Worm (Caenorhabditis elegans) whole organism, L1 larva: ENCODE measurements around the gene T24D8.6.

Experiments
- C16A3.4 ChIP-seq: fragments of 150-350 bp; optimal IDR thresholded peaks from 2 replicates; lab custom pipeline; 2014; ENCODE audit warnings: missing biosample characterization, missing genetic modification characterization
- C34B4.2 ChIP-seq: sonication (generic microtip); optimal IDR thresholded peaks from 2 replicates; lab custom pipeline; 2017; ENCODE audit warnings: mild to moderate bottlenecking, missing genetic modification characterization, missing compliant biosample characterization
- F16B12.6 ChIP-seq: fragments of 150-350 bp; optimal IDR thresholded peaks from 2 replicates; lab custom pipeline; 2014; ENCODE audit warnings: missing biosample characterization, missing genetic modification characterization
- Y116A8C.19 ChIP-seq: sonication (generic microtip); optimal IDR thresholded peaks from 2 replicates; lab custom pipeline; 2016; ENCODE audit warnings: missing compliant biosample characterization, missing genetic modification characterization, borderline replicate concordance
- aha-1 ChIP-seq: fragments of 150-350 bp; optimal IDR thresholded peaks from 2 replicates; lab custom pipeline; 2014; ENCODE audit warnings: missing biosample characterization, missing genetic modification characterization
- blmp-1 ChIP-seq: fragments of 150-350 bp; optimal IDR thresholded peaks from 2 replicates; lab custom pipeline; 2014; ENCODE audit warnings: missing biosample characterization, missing genetic modification characterization
- ceh-82 ChIP-seq, 3 experiments: fragments of 150-350 bp in 1 of 3; sonication (generic microtip) in 2 of 3; optimal IDR thresholded peaks; 2 replicates each; lab custom pipeline; 2014 to 2017; ENCODE audit warnings: missing biosample characterization in 3 of 3, missing genetic modification characterization in 3 of 3
- ceh-90 ChIP-seq: sonication (generic microtip); optimal IDR thresholded peaks from 2 replicates; lab custom pipeline; 2016; ENCODE audit warnings: missing genetic modification characterization, missing compliant biosample characterization
- ces-1 ChIP-seq: fragments of 150-350 bp; optimal IDR thresholded peaks from 2 replicates; lab custom pipeline; 2014; ENCODE audit warnings: missing biosample characterization, missing genetic modification reagents, missing genetic modification characterization
- dsc-1 ChIP-seq: sonication (generic microtip); optimal IDR thresholded peaks from 2 replicates; lab custom pipeline; 2016; ENCODE audit warnings: mild to moderate bottlenecking, missing genetic modification characterization, missing compliant biosample characterization
- egl-13 ChIP-seq: sonication (generic microtip); optimal IDR thresholded peaks from 2 replicates; lab custom pipeline; 2016; ENCODE audit warnings: missing genotype, missing genetic modification reagents, missing genetic modification characterization, missing compliant biosample characterization
- egl-27 ChIP-seq, 2 experiments: fragments of 150-350 bp in 1 of 2; sonication (generic microtip); optimal IDR thresholded peaks; 3 replicates each; lab custom pipeline; 2017 to 2018; ENCODE audit warnings: missing biosample characterization in 2 of 2, missing genetic modification characterization in 2 of 2, missing genetic modification reagents in 2 of 2
- elt-3 ChIP-seq, 6 experiments: fragments of 150-350 bp in 1 of 6; sonication (generic microtip); optimal IDR thresholded peaks; 2 replicates each; lab custom pipeline; 2017 to 2018; ENCODE audit warnings: missing biosample characterization in 6 of 6, missing genetic modification characterization in 6 of 6, inconsistent platforms in 1 of 6
- ets-5 ChIP-seq: fragments of 200-800 bp; sonication (Bioruptor generic); IDR thresholded peaks from 2 replicates; pipeline ENCODE4 v1.3.6; 2022; ENCODE audit warnings: missing genetic modification characterization, missing compliant biosample characterization
- fkh-10 ChIP-seq: sonication (generic microtip); optimal IDR thresholded peaks from 2 replicates; lab custom pipeline; 2017; ENCODE audit warnings: missing biosample characterization, missing genetic modification reagents, missing genetic modification characterization
- fkh-4 ChIP-seq: sonication (generic microtip); optimal IDR thresholded peaks from 2 replicates; lab custom pipeline; 2016; ENCODE audit warnings: missing compliant biosample characterization, missing genetic modification characterization, borderline replicate concordance
- fkh-8 ChIP-seq: sonication (generic microtip); optimal IDR thresholded peaks from 2 replicates; lab custom pipeline; 2016; ENCODE audit warnings: mild to moderate bottlenecking, missing genetic modification characterization, missing compliant biosample characterization
- grh-1 ChIP-seq: fragments of 200-800 bp; sonication (Bioruptor generic); IDR thresholded peaks from 2 replicates; pipeline ENCODE4 v1.3.6; 2022; ENCODE audit warnings: missing genetic modification reagents, missing genetic modification characterization, missing compliant biosample characterization
- hlh-4 ChIP-seq: sonication (generic microtip); optimal IDR thresholded peaks from 2 replicates; lab custom pipeline; 2016; ENCODE audit warnings: mild to moderate bottlenecking, missing genetic modification characterization, missing compliant biosample characterization
- irx-1 ChIP-seq: sonication (generic microtip); optimal IDR thresholded peaks from 2 replicates; lab custom pipeline; 2016; ENCODE audit warnings: missing genetic modification characterization, missing compliant biosample characterization
- isw-1 ChIP-seq: fragments of 200-800 bp; sonication (Bioruptor generic); IDR thresholded peaks from 2 replicates; pipeline ENCODE4 v1.3.6; 2022; ENCODE audit warnings: missing genetic modification characterization, missing compliant biosample characterization
- lin-15B ChIP-seq: fragments of 150-350 bp; sonication (generic microtip); optimal IDR thresholded peaks from 3 replicates; lab custom pipeline; 2014; ENCODE audit warnings: missing biosample characterization, missing genetic modification characterization
- lin-35 ChIP-seq, 2 experiments: fragments of 150-350 bp; optimal IDR thresholded peaks; 2 replicates each; lab custom pipeline; 2014; ENCODE audit warnings: missing biosample characterization in 2 of 2, missing genetic modification characterization in 2 of 2, missing genetic modification reagents in 2 of 2
- lir-3 ChIP-seq: sonication (generic microtip); optimal IDR thresholded peaks from 2 replicates; lab custom pipeline; 2016; ENCODE audit warnings: mild to moderate bottlenecking, missing genetic modification characterization, moderate library complexity, missing compliant biosample characterization; ENCODE audit not compliant: poor library complexity
- lsy-2 ChIP-seq, 2 experiments: fragments of 150-350 bp; optimal IDR thresholded peaks; 2 replicates each; lab custom pipeline; 2014; ENCODE audit warnings: missing biosample characterization in 2 of 2, missing genetic modification characterization in 2 of 2
- mdl-1 ChIP-seq, 2 experiments: fragments of 150-350 bp; optimal IDR thresholded peaks; 2 replicates each; lab custom pipeline; 2014 to 2017; ENCODE audit warnings: missing biosample characterization in 2 of 2, missing genetic modification characterization in 2 of 2, inconsistent platforms in 1 of 2
- mep-1 ChIP-seq: fragments of 150-350 bp; optimal IDR thresholded peaks from 2 replicates; lab custom pipeline; 2014; ENCODE audit warnings: missing biosample characterization, missing genetic modification characterization
- nhr-11 ChIP-seq: fragments of 150-350 bp; optimal IDR thresholded peaks from 2 replicates; lab custom pipeline; 2014; ENCODE audit warnings: missing biosample characterization, missing genetic modification characterization
- nhr-12 ChIP-seq: sonication (generic microtip); optimal IDR thresholded peaks from 2 replicates; lab custom pipeline; 2017; ENCODE audit warnings: missing biosample characterization, missing genetic modification characterization
- nhr-47 ChIP-seq: sonication (generic microtip); optimal IDR thresholded peaks from 2 replicates; lab custom pipeline; 2016; ENCODE audit warnings: mild to moderate bottlenecking, missing genetic modification characterization, moderate library complexity, missing compliant biosample characterization
- nhr-71 ChIP-seq: sonication (generic microtip); optimal IDR thresholded peaks from 2 replicates; lab custom pipeline; 2016; ENCODE audit warnings: mild to moderate bottlenecking, missing genetic modification characterization, moderate library complexity, missing compliant biosample characterization
- nhr-84 ChIP-seq: sonication (generic microtip); optimal IDR thresholded peaks from 2 replicates; lab custom pipeline; 2017; ENCODE audit warnings: missing biosample characterization, missing genetic modification characterization
- nhr-85 ChIP-seq: sonication (generic microtip); peaks from one replicate; lab custom pipeline; 2016; ENCODE audit warnings: missing genetic modification characterization, inconsistent platforms, missing compliant biosample characterization
- nhr-90 ChIP-seq: sonication (generic microtip); optimal IDR thresholded peaks from 2 replicates; lab custom pipeline; 2016; ENCODE audit warnings: mild to moderate bottlenecking, missing genetic modification characterization, missing compliant biosample characterization; ENCODE audit not compliant: poor library complexity
- pqm-1 ChIP-seq: sonication (generic microtip); optimal IDR thresholded peaks from 3 replicates; lab custom pipeline; 2017; ENCODE audit warnings: missing biosample characterization, missing genetic modification characterization
- rnt-1 ChIP-seq: sonication (generic microtip); optimal IDR thresholded peaks from 2 replicates; lab custom pipeline; 2016; ENCODE audit warnings: mild to moderate bottlenecking, missing genetic modification characterization, moderate library complexity, missing compliant biosample characterization
- snpc-4 ChIP-seq: fragments of 150-350 bp; optimal IDR thresholded peaks from 2 replicates; lab custom pipeline; 2014; ENCODE audit warnings: missing biosample characterization, missing genetic modification characterization
- sptf-1 ChIP-seq: fragments of 150-350 bp; optimal IDR thresholded peaks from 2 replicates; lab custom pipeline; 2014; ENCODE audit warnings: missing biosample characterization, missing genetic modification characterization
- sup-37 ChIP-seq: fragments of 200-800 bp; sonication (Bioruptor generic); optimal IDR thresholded peaks from 2 replicates; lab custom pipeline; 2018; ENCODE audit warnings: mild to moderate bottlenecking, missing genetic modification characterization, missing compliant biosample characterization
- swsn-7 ChIP-seq: sonication (generic microtip); optimal IDR thresholded peaks from 2 replicates; lab custom pipeline; 2016; ENCODE audit warnings: missing genetic modification characterization, missing compliant biosample characterization
- unc-30 ChIP-seq: sonication (generic microtip); optimal IDR thresholded peaks from 2 replicates; lab custom pipeline; 2017; ENCODE audit warnings: missing biosample characterization, missing genetic modification characterization
- unc-62 ChIP-seq: fragments of 150-350 bp; optimal IDR thresholded peaks from 2 replicates; lab custom pipeline; 2014; ENCODE audit warnings: missing biosample characterization, missing genetic modification reagents, missing genetic modification characterization
- unc-86 ChIP-seq: sonication (generic microtip); optimal IDR thresholded peaks from 2 replicates; lab custom pipeline; 2016; ENCODE audit warnings: missing genetic modification characterization, missing compliant biosample characterization
- vab-15 ChIP-seq: sonication (generic microtip); optimal IDR thresholded peaks from 2 replicates; lab custom pipeline; 2017; ENCODE audit warnings: missing genotype, mild to moderate bottlenecking, missing genetic modification characterization, missing compliant biosample characterization
- xbp-1 ChIP-seq: sonication (generic microtip); optimal IDR thresholded peaks from 2 replicates; lab custom pipeline; 2016; ENCODE audit warnings: missing genetic modification characterization, missing compliant biosample characterization
- zag-1 ChIP-seq: fragments of 150-350 bp; optimal IDR thresholded peaks from 2 replicates; lab custom pipeline; 2014; ENCODE audit warnings: missing biosample characterization, missing genetic modification characterization
- zip-4 ChIP-seq: fragments of 200-800 bp; sonication (Bioruptor generic); optimal IDR thresholded peaks from 2 replicates; lab custom pipeline; 2018; ENCODE audit warnings: mild to moderate bottlenecking, missing genetic modification characterization, moderate library complexity, missing compliant biosample characterization

Gene T24D8.6

ce11 chrX:2386922-2387566, 21.3 kb upstream of the T24D8.6 start:
- peak; percentile 83 for TF ChIP-seq nhr-85 (tag; lab: Kevin White, UChicago)
- TF ChIP-seq ceh-82 (tag; optimal IDR thresholded peaks at IDR 0.05; lab: Kevin White, UChicago), result no peak
- TF ChIP-seq nhr-71 (tag; lab: Kevin White, UChicago), result peak; percentile 5
- TF ChIP-seq elt-3 (tag; optimal IDR thresholded peaks at IDR 0.05; lab: Kevin White, UChicago), result peak in 1 of 6 experiments; percentile 54
- peak; percentile 79 for TF ChIP-seq blmp-1
- TF ChIP-seq, all 84 proteins: peak for 4

ce11 chrX:2385453-2385852, 19.7 kb upstream of the T24D8.6 start, which contains the start of gene F47G3.1:
F47G3.1 (plus strand) TSS chrX:2385753.
- peak in 1 of 6 experiments; percentile 9 for TF ChIP-seq elt-3 (tag; optimal IDR thresholded peaks at IDR 0.05; lab: Kevin White, UChicago)
- no peak for TF ChIP-seq zip-4
- TF ChIP-seq nhr-85 (tag; lab: Kevin White, UChicago), result peak; percentile 61
- TF ChIP-seq blmp-1, result peak; percentile 39

- TF ChIP-seq isw-1 (GFP tag; lab: Robert Waterston, UW), result peak; percentile 34
- TF ChIP-seq irx-1, result peak; percentile 14
- no peak for TF ChIP-seq nhr-12 (tag; lab: Kevin White, UChicago)
- TF ChIP-seq fkh-10 (GFP tag; lab: Kevin White, UChicago), result no peak
- TF ChIP-seq lir-3, result no peak
- no peak for TF ChIP-seq unc-30 (tag; lab: Kevin White, UChicago)
- peak; percentile 83 for TF ChIP-seq rnt-1 (tag; lab: Kevin White, UChicago)
- TF ChIP-seq hlh-4 (tag; lab: Kevin White, UChicago), result no peak
- TF ChIP-seq pqm-1 (tag; lab: Kevin White, UChicago), result no peak
- TF ChIP-seq lin-35 (GFP tag; optimal IDR thresholded peaks at IDR 0.05; lab: Kevin White, UChicago), result peak; percentile 59 to 77
- no peak for TF ChIP-seq ces-1
- TF ChIP-seq fkh-4, result no peak
- no peak for TF ChIP-seq C34B4.2 (tag; lab: Kevin White, UChicago)
- TF ChIP-seq xbp-1, result peak; percentile 60
- TF ChIP-seq unc-62, result no peak
- no peak for TF ChIP-seq sptf-1 (tag; lab: Kevin White, UChicago)
- no peak for TF ChIP-seq aha-1 (tag; lab: Kevin White, UChicago)
- TF ChIP-seq lin-15B, result no peak
- TF ChIP-seq mdl-1 (tag; optimal IDR thresholded peaks at IDR 0.05; lab: Kevin White, UChicago), result peak in 1 of 2 experiments; percentile 28
- TF ChIP-seq dsc-1 (tag; lab: Kevin White, UChicago), result peak; percentile 57
- TF ChIP-seq nhr-85 (tag; lab: Kevin White, UChicago), result peak; percentile 78
- peak; percentile 83 for TF ChIP-seq nhr-71 (tag; lab: Kevin White, UChicago)
- TF ChIP-seq nhr-11 (tag; lab: Kevin White, UChicago), result no peak
- peak; percentile 73 to 74 for TF ChIP-seq lsy-2 (tag; optimal IDR thresholded peaks at IDR 0.05; lab: Kevin White, UChicago)
- TF ChIP-seq sup-37 (GFP tag; lab: Kevin White, UChicago), result no peak
- TF ChIP-seq egl-27 (tag; optimal IDR thresholded peaks at IDR 0.05; lab: Kevin White, UChicago), result no peak
- TF ChIP-seq Y116A8C.19 (tag; lab: Kevin White, UChicago), result no peak
- TF ChIP-seq nhr-84 (tag; lab: Kevin White, UChicago), result no peak
- TF ChIP-seq unc-86 (tag; lab: Kevin White, UChicago), result peak; percentile 43
- peak; percentile 51 for TF ChIP-seq mep-1 (tag; lab: Kevin White, UChicago)
- TF ChIP-seq fkh-8 (tag; lab: Kevin White, UChicago), result peak; percentile 26
- TF ChIP-seq ceh-82 (tag; optimal IDR thresholded peaks at IDR 0.05; lab: Kevin White, UChicago), result peak; percentile 35 to 40 (median 39)
- no peak for TF ChIP-seq egl-13 (tag; lab: Kevin White, UChicago)
- peak; percentile 75 for TF ChIP-seq nhr-47 (tag; lab: Kevin White, UChicago)
- no peak for TF ChIP-seq ets-5 (GFP tag; lab: Robert Waterston, UW)
- peak; percentile 63 for TF ChIP-seq C16A3.4 (tag; lab: Kevin White, UChicago)
- TF ChIP-seq snpc-4 (tag; lab: Kevin White, UChicago), result peak; percentile 58
- TF ChIP-seq nhr-90 (tag; lab: Kevin White, UChicago), result peak; percentile 73
- peak; percentile 0 for TF ChIP-seq zip-4
- peak; percentile 1 for TF ChIP-seq F16B12.6 (tag; lab: Kevin White, UChicago)
- no peak for TF ChIP-seq zag-1 (tag; lab: Kevin White, UChicago)
- TF ChIP-seq swsn-7 (tag; lab: Kevin White, UChicago), result peak; percentile 75
- no peak for TF ChIP-seq vab-15 (tag; lab: Kevin White, UChicago)
- 0 out of 2 replicates have a peak, but pooled peaks have one; percentile 5 for TF ChIP-seq grh-1 (GFP tag; lab: Robert Waterston, UW)
- TF ChIP-seq ceh-90 (tag; lab: Kevin White, UChicago), result no peak
Measured at ce11 chrX:2382227-2382626, 16.4 kb upstream of the T24D8.6 start.
